Worm (Caenorhabditis elegans) whole organism, midembryonic: ENCODE measurements around the gene K12H6.8.

Experiments used
- T22C8.4 ChIP-seq: fragments of 200-800 bp; sonication (Bioruptor generic); IDR thresholded peaks from 2 replicates; pipeline ENCODE4 v1.3.6; 2022; ENCODE audit warnings: missing genetic modification characterization, missing compliant biosample characterization
- flt-1 ChIP-seq: fragments of 200-800 bp; sonication (Bioruptor generic); IDR thresholded peaks from 2 replicates; pipeline ENCODE4 v1.3.6; 2022; ENCODE audit warnings: missing genetic modification characterization, missing compliant biosample characterization
- ref-1 ChIP-seq: fragments of 200-800 bp; sonication (Bioruptor generic); conservative IDR thresholded peaks from 2 replicates; pipeline ENCODE4 v1.3.6; 2022; ENCODE audit warnings: missing genetic modification reagents, missing genetic modification characterization, missing compliant biosample characterization
- tab-1 ChIP-seq: fragments of 200-800 bp; sonication (Bioruptor generic); IDR thresholded peaks from 2 replicates; pipeline ENCODE4 v1.3.6; 2022; ENCODE audit warnings: missing genetic modification characterization, missing compliant biosample characterization
- ztf-23 ChIP-seq: fragments of 200-800 bp; sonication (Bioruptor generic); IDR thresholded peaks from 2 replicates; pipeline ENCODE4 v1.3.6; 2022; ENCODE audit warnings: missing genetic modification reagents, missing genetic modification characterization, missing compliant biosample characterization

- TF ChIP-seq flt-1 (GFP tag; lab: Robert Waterston, UW) (no peak), ref-1 (no peak), ztf-23 (GFP tag; lab: Robert Waterston, UW) (no peak), T22C8.4 (GFP tag; lab: Robert Waterston, UW) (no peak), tab-1 (GFP tag; lab: Robert Waterston, UW) (no peak)
Observed at ce11 chrII:2824169-2824568, 3.5 kb upstream of the K12H6.8 start, which contains the start of the genes K12H6.4 and K12H6.9.
